Worm (Caenorhabditis elegans) whole organism, L4/young adult: ENCODE data around the gene T16G1.7.

Source experiments
- W03F9.2 ChIP-seq: fragments of 150-350 bp; optimal IDR thresholded peaks from 2 replicates; lab custom pipeline; 2014; ENCODE audit warnings: missing biosample characterization, missing genetic modification characterization
- dao-5 ChIP-seq: sonication (generic microtip); optimal IDR thresholded peaks from 2 replicates; lab custom pipeline; 2016; ENCODE audit warnings: missing genotype, missing genetic modification characterization, moderate library complexity, missing compliant biosample characterization
- him-1 ChIP-seq: sonication (generic microtip); optimal IDR thresholded peaks from 2 replicates; lab custom pipeline; 2016; ENCODE audit warnings: missing genotype, missing genetic modification reagents, missing genetic modification characterization, missing compliant biosample characterization

ce11 chrV:12961085-12961560, 26.2 kb upstream of the T16G1.7 start, which contains the start of gene mpst-7:
- no peak for TF ChIP-seq him-1 (tag; lab: Kevin White, UChicago)
- TF ChIP-seq W03F9.2 = no peak
- no peak for TF ChIP-seq dao-5 (tag; lab: Kevin White, UChicago)
